Fruit fly (Drosophila melanogaster) whole organism, embryonic: ENCODE results near the gene CG5568.

ENCODE experiments used
- CG12071 ChIP-seq: fragments of 200-800 bp; sonication (Bioruptor generic); optimal IDR thresholded peaks from 3 replicates; lab custom pipeline; 2018; ENCODE audit warnings: missing biosample characterization, mild to moderate bottlenecking, missing genetic modification characterization
- CG12299 ChIP-seq: fragments of 200-800 bp; sonication (Bioruptor generic); optimal IDR thresholded peaks from 2 replicates; lab custom pipeline; 2018; ENCODE audit warnings: missing biosample characterization, mild to moderate bottlenecking, missing genetic modification characterization
- CG1233 ChIP-seq: fragments of 200-800 bp; sonication (Bioruptor generic); optimal IDR thresholded peaks from 4 replicates; lab custom pipeline; 2018; ENCODE audit warnings: missing biosample characterization, mild to moderate bottlenecking, missing genetic modification characterization
- CG12769 ChIP-seq: fragments of 200-800 bp; sonication (Bioruptor generic); optimal IDR thresholded peaks from 2 replicates; lab custom pipeline; 2019; ENCODE audit warnings: missing biosample characterization, mild to moderate bottlenecking, missing genetic modification characterization, moderate library complexity
- CG2875 ChIP-seq: fragments of 200-800 bp; sonication (Bioruptor generic); optimal IDR thresholded peaks from 2 replicates; lab custom pipeline; 2017; ENCODE audit warnings: missing biosample characterization, mild to moderate bottlenecking, missing genetic modification characterization, missing genetic modification reagents
- CG30020 ChIP-seq: fragments of 200-800 bp; optimal IDR thresholded peaks from 2 replicates; lab custom pipeline; 2019; ENCODE audit warnings: missing biosample characterization, mild to moderate bottlenecking, missing genetic modification characterization, moderate library complexity
- CG34376 ChIP-seq: fragments of 200-800 bp; sonication (Bioruptor generic); optimal IDR thresholded peaks from 2 replicates; lab custom pipeline; 2018; ENCODE audit warnings: missing biosample characterization, mild to moderate bottlenecking, missing genetic modification characterization
- CG42726 ChIP-seq: fragments of 200-800 bp; sonication (Bioruptor generic); IDR thresholded peaks from 2 replicates; pipeline ENCODE4 v1.3.6; 2022; ENCODE audit warnings: missing biosample characterization, missing genetic modification characterization; ENCODE audit not compliant: partially characterized antibody
- CG4360 ChIP-seq: fragments of 200-800 bp; sonication (Bioruptor generic); IDR thresholded peaks from 2 replicates; pipeline ENCODE4 v1.3.6; 2022; ENCODE audit warnings: missing biosample characterization, missing genetic modification characterization
- CG4820 ChIP-seq: fragments of 200-800 bp; sonication (Bioruptor generic); optimal IDR thresholded peaks from 3 replicates; lab custom pipeline; 2016; ENCODE audit warnings: missing biosample characterization, missing genetic modification characterization
- CG6813 ChIP-seq: fragments of 200-800 bp; sonication (Bioruptor generic); optimal IDR thresholded peaks from 2 replicates; lab custom pipeline; 2017; ENCODE audit warnings: missing biosample characterization, missing genetic modification characterization, mild to moderate bottlenecking, moderate library complexity, missing genetic modification reagents
- CG6854 ChIP-seq: fragments of 200-800 bp; sonication (Bioruptor generic); optimal IDR thresholded peaks from 3 replicates; lab custom pipeline; 2017; ENCODE audit warnings: missing biosample characterization, mild to moderate bottlenecking, missing genetic modification characterization
- CG8290 ChIP-seq, 3 experiments: fragments of 200-800 bp; sonication (Bioruptor generic); optimal IDR thresholded peaks; 2 replicates each; lab custom pipeline; 2016 to 2019; ENCODE audit warnings: missing biosample characterization in 3 of 3, missing genetic modification characterization in 3 of 3, mild to moderate bottlenecking in 2 of 3, moderate library complexity in 1 of 3
- CoRest ChIP-seq: fragments of 200-800 bp; sonication (Bioruptor generic); optimal IDR thresholded peaks from 3 replicates; lab custom pipeline; 2018; ENCODE audit warnings: missing biosample characterization, mild to moderate bottlenecking, missing genetic modification characterization, moderate library complexity
- Deaf1 ChIP-seq: fragments of 200-800 bp; optimal IDR thresholded peaks from 3 replicates; lab custom pipeline; 2019; ENCODE audit warnings: missing biosample characterization, mild to moderate bottlenecking, missing genetic modification characterization, moderate library complexity
- Dfd ChIP-seq, 2 experiments: fragments of >200 bp; optimal IDR thresholded peaks; 2 replicates each; lab custom pipeline; 2017; ENCODE audit warnings: missing biosample characterization in 2 of 2, missing genetic modification characterization in 2 of 2
- E2f1 ChIP-seq: fragments of 200-800 bp; sonication (Bioruptor generic); IDR thresholded peaks from 2 replicates; pipeline ENCODE4 v1.3.6; 2022; ENCODE audit warnings: missing biosample characterization, missing genetic modification characterization
- GATAe ChIP-seq: fragments of 200-800 bp; sonication (Bioruptor generic); conservative IDR thresholded peaks from 2 replicates; pipeline ENCODE4 v1.3.6; 2022; ENCODE audit warnings: missing biosample characterization, missing genetic modification characterization
- HHEX ChIP-seq: fragments of 200-800 bp; sonication (Bioruptor generic); optimal IDR thresholded peaks from 3 replicates; lab custom pipeline; 2017; ENCODE audit warnings: missing biosample characterization, mild to moderate bottlenecking, missing genetic modification characterization, missing genetic modification reagents
- Hr51 ChIP-seq, 2 experiments: fragments of 200-800 bp; sonication (Bioruptor generic); optimal IDR thresholded peaks; 2 replicates in 1 of 2; 3 replicates in 1 of 2; lab custom pipeline; 2016 to 2018; ENCODE audit warnings: missing biosample characterization in 2 of 2, missing genetic modification characterization in 2 of 2, mild to moderate bottlenecking in 1 of 2, moderate library complexity in 1 of 2
- Med ChIP-seq: fragments of 200-800 bp; sonication (Bioruptor generic); peaks from one replicate; lab custom pipeline; 2016; ENCODE audit warnings: missing biosample characterization, missing genetic modification characterization, mild to moderate bottlenecking, inconsistent platforms, moderate library complexity
- Sox100B ChIP-seq: fragments of 200-800 bp; sonication (Bioruptor generic); optimal IDR thresholded peaks from 3 replicates; lab custom pipeline; 2018; ENCODE audit warnings: missing biosample characterization, mild to moderate bottlenecking, missing genetic modification characterization
- Vsx1 ChIP-seq: fragments of 200-800 bp; sonication (Bioruptor generic); optimal IDR thresholded peaks from 2 replicates; lab custom pipeline; 2017; ENCODE audit warnings: missing biosample characterization, mild to moderate bottlenecking, missing genetic modification characterization, missing genetic modification reagents
- Xrp1 ChIP-seq: fragments of 200-800 bp; sonication (Bioruptor generic); IDR thresholded peaks from 2 replicates; pipeline ENCODE4 v1.3.6; 2022; ENCODE audit warnings: missing biosample characterization, missing genetic modification characterization
- ash1 ChIP-seq: fragments of 200-800 bp; sonication (Bioruptor generic); optimal IDR thresholded peaks from 2 replicates; lab custom pipeline; 2018; ENCODE audit warnings: missing biosample characterization, mild to moderate bottlenecking, missing genetic modification characterization
- chinmo ChIP-seq: fragments of 200-800 bp; sonication (Bioruptor generic); IDR thresholded peaks from 4 replicates; pipeline ENCODE4 v1.3.6; 2022; ENCODE audit warnings: missing biosample characterization, missing genetic modification characterization; ENCODE audit not compliant: partially characterized antibody
- crol ChIP-seq: fragments of 200-800 bp; sonication (Bioruptor generic); IDR thresholded peaks from 2 replicates; pipeline ENCODE4 v1.3.6; 2022; ENCODE audit warnings: missing biosample characterization, missing genetic modification characterization
- dm ChIP-seq: fragments of 200-800 bp; sonication (Bioruptor generic); optimal IDR thresholded peaks from 3 replicates; lab custom pipeline; 2016; ENCODE audit warnings: missing biosample characterization, missing genetic modification characterization
- exex ChIP-seq: fragments of 200-800 bp; sonication (Bioruptor generic); optimal IDR thresholded peaks from 4 replicates; lab custom pipeline; 2018; ENCODE audit warnings: missing biosample characterization, mild to moderate bottlenecking, missing genetic modification characterization, moderate library complexity
- gcm ChIP-seq: fragments of 200-800 bp; sonication (Bioruptor generic); optimal IDR thresholded peaks from 2 replicates; lab custom pipeline; 2019; ENCODE audit warnings: missing biosample characterization, mild to moderate bottlenecking, missing genetic modification characterization, moderate library complexity
- gem ChIP-seq: fragments of 200-800 bp; sonication (Bioruptor generic); optimal IDR thresholded peaks from 2 replicates; lab custom pipeline; 2019; ENCODE audit warnings: missing biosample characterization, mild to moderate bottlenecking, missing genetic modification characterization, moderate library complexity
- grn ChIP-seq: fragments of 200-800 bp; sonication (Bioruptor generic); optimal IDR thresholded peaks from 3 replicates; lab custom pipeline; 2017; ENCODE audit warnings: missing biosample characterization, missing genetic modification characterization
- gsb-n ChIP-seq: fragments of 200-800 bp; sonication (Bioruptor generic); optimal IDR thresholded peaks from 3 replicates; lab custom pipeline; 2018; ENCODE audit warnings: missing biosample characterization, mild to moderate bottlenecking, missing genetic modification characterization
- hkb ChIP-seq, 2 experiments: fragments of 200-800 bp in 1 of 2; fragments of >200 bp in 1 of 2; sonication (Bioruptor generic) in 1 of 2; IDR thresholded peaks in 1 of 2; optimal IDR thresholded peaks in 1 of 2; 2 replicates each; pipeline versions ENCODE4 v1.3.6 to Lab custom; 2017 to 2022; ENCODE audit warnings: missing biosample characterization in 1 of 2, missing genetic modification characterization in 1 of 2
- kay ChIP-seq: fragments of 200-800 bp; sonication (Bioruptor generic); optimal IDR thresholded peaks from 2 replicates; lab custom pipeline; 2016; ENCODE audit warnings: missing biosample characterization, missing genetic modification characterization
- lmd ChIP-seq: fragments of 200-800 bp; sonication (Bioruptor generic); IDR thresholded peaks from 2 replicates; pipeline ENCODE4 v1.3.6; 2022; ENCODE audit warnings: missing biosample characterization, missing genetic modification characterization
- mirr ChIP-seq: fragments of 200-800 bp; sonication (Bioruptor generic); optimal IDR thresholded peaks from 3 replicates; lab custom pipeline; 2018; ENCODE audit warnings: missing biosample characterization, mild to moderate bottlenecking, missing genetic modification characterization
- pros ChIP-seq: fragments of 200-800 bp; sonication (Bioruptor generic); optimal IDR thresholded peaks from 3 replicates; lab custom pipeline; 2019; ENCODE audit warnings: missing biosample characterization, mild to moderate bottlenecking, missing genetic modification characterization, moderate library complexity
- repo ChIP-seq: fragments of 200-800 bp; sonication (Bioruptor generic); optimal IDR thresholded peaks from 2 replicates; lab custom pipeline; 2016; ENCODE audit warnings: missing biosample characterization, missing genetic modification characterization
- row ChIP-seq: fragments of 200-800 bp; sonication (Bioruptor generic); IDR thresholded peaks from 3 replicates; pipeline ENCODE4 v1.3.6; 2022; ENCODE audit warnings: missing biosample characterization, missing genetic modification characterization
- run ChIP-seq: fragments of 200-800 bp; sonication (Bioruptor generic); optimal IDR thresholded peaks from 3 replicates; lab custom pipeline; 2018; ENCODE audit warnings: missing biosample characterization, mild to moderate bottlenecking, missing genetic modification characterization
- sna ChIP-seq: fragments of 200-800 bp; sonication (Bioruptor generic); IDR thresholded peaks from 2 replicates; pipeline ENCODE4 v1.3.6; 2022; ENCODE audit warnings: missing biosample characterization, missing genetic modification characterization; ENCODE audit not compliant: partially characterized antibody
- sob ChIP-seq: fragments of 200-800 bp; sonication (Bioruptor generic); IDR thresholded peaks from 2 replicates; pipeline ENCODE4 v1.3.6; 2022; ENCODE audit warnings: missing biosample characterization, missing genetic modification characterization
- sqz ChIP-seq: fragments of 200-800 bp; sonication (Bioruptor generic); optimal IDR thresholded peaks from 3 replicates; lab custom pipeline; 2018; ENCODE audit warnings: missing biosample characterization, mild to moderate bottlenecking, missing genetic modification characterization
- sug ChIP-seq: fragments of 200-800 bp; optimal IDR thresholded peaks from 2 replicates; lab custom pipeline; 2019; ENCODE audit warnings: missing biosample characterization, mild to moderate bottlenecking, missing genetic modification characterization, moderate library complexity
- wek ChIP-seq: fragments of 200-800 bp; sonication (Bioruptor generic); optimal IDR thresholded peaks from 3 replicates; lab custom pipeline; 2018; ENCODE audit warnings: missing biosample characterization, mild to moderate bottlenecking, missing genetic modification characterization, moderate library complexity
- z ChIP-seq: fragments of 200-800 bp; sonication (Bioruptor generic); IDR thresholded peaks from 3 replicates; pipeline ENCODE4 v1.3.6; 2022; ENCODE audit warnings: missing biosample characterization, missing genetic modification characterization

Gene CG5568

dm6 chr3L:5922005-5922685, 50.8 kb downstream of the CG5568 start, which contains the start of gene CG32407 (continued):
- TF ChIP-seq CG34376 (GFP tag; lab: Kevin White, UChicago) (peak; percentile 30), grn (GFP tag; lab: Kevin White, UChicago) (peak; percentile 37), GATAe (GFP tag; lab: Robert Waterston, UW) (peak; percentile 60), lmd (no peak), HHEX (peak; percentile 23), dm (peak; percentile 4), run (tag; lab: Kevin White, UChicago) (peak; percentile 58), CG1233 (GFP tag; lab: Kevin White, UChicago) (no peak), CG30020 (tag; lab: Kevin White, UChicago) (no peak), CG6813 (peak; percentile 2), gem (peak; percentile 6), CG4360 (GFP tag; lab: Robert Waterston, UW) (0 out of 2 replicates have a peak, but pooled peaks have one; percentile 9), CG12299 (tag; lab: Kevin White, UChicago) (no peak), CG12769 (peak; percentile 45), exex (tag; lab: Kevin White, UChicago) (peak; percentile 58), Med (GFP tag; lab: Kevin White, UChicago) (peak; percentile 47), row (GFP tag; lab: Robert Waterston, UW) (peak; percentile 23; the same call in 1 of the 3 replicates), Dfd (GFP tag; optimal IDR thresholded peaks at IDR 0.05; lab: Kevin White, UChicago) (no peak), z (peak; percentile 85), Sox100B (peak; percentile 4), gcm (GFP tag; lab: Kevin White, UChicago) (peak; percentile 94), gsb-n (tag; lab: Kevin White, UChicago) (no peak), sna (GFP tag; lab: Robert Waterston, UW) (0 out of 2 replicates have a peak, but pooled peaks have one; percentile 45), CG6854 (GFP tag; lab: Kevin White, UChicago) (no peak), hkb (optimal IDR thresholded peaks at IDR 0.05; lab: Kevin White, UChicago) (no peak), hkb (GFP tag; IDR thresholded peaks at IDR 0.05; lab: Robert Waterston, UW) (peak; percentile 13; the same call in 1 of the 2 replicates), CG12071 (GFP tag; lab: Kevin White, UChicago) (peak; percentile 9), sob (GFP tag; lab: Robert Waterston, UW) (0 out of 2 replicates have a peak, but pooled peaks have one; percentile 9), wek (GFP tag; lab: Kevin White, UChicago) (peak; percentile 27), CG2875 (GFP tag; lab: Kevin White, UChicago) (peak; percentile 25), pros (GFP tag; lab: Kevin White, UChicago) (peak; percentile 65), Deaf1 (tag; lab: Kevin White, UChicago) (peak; percentile 40), Hr51 (GFP tag; optimal IDR thresholded peaks at IDR 0.05; lab: Kevin White, UChicago) (peak in 1 of 2 experiments; percentile 2), CG4820 (GFP tag; lab: Kevin White, UChicago) (peak; percentile 42), kay (GFP tag; lab: Kevin White, UChicago) (peak; percentile 62), sug (peak; percentile 97), CoRest (tag; lab: Kevin White, UChicago) (no peak), repo (GFP tag; lab: Kevin White, UChicago) (peak; percentile 2), E2f1 (GFP tag; lab: Robert Waterston, UW) (0 out of 2 replicates have a peak, but pooled peaks have one; percentile 23), crol (GFP tag; lab: Robert Waterston, UW) (peak; percentile 96), Xrp1 (GFP tag; lab: Robert Waterston, UW) (0 out of 2 replicates have a peak, but pooled peaks have one; percentile 20), chinmo (GFP tag; lab: Robert Waterston, UW) (peak; percentile 88; the same call in 3 of the 4 replicates), ash1 (no peak), sqz (GFP tag; lab: Kevin White, UChicago) (peak; percentile 4), CG8290 (GFP tag; optimal IDR thresholded peaks at IDR 0.05; lab: Kevin White, UChicago) (no peak), CG8290 (tag; optimal IDR thresholded peaks at IDR 0.05; lab: Kevin White, UChicago) (peak in 1 of 2 experiments; percentile 3), CG42726 (GFP tag; lab: Robert Waterston, UW) (no peak), mirr (GFP tag; lab: Kevin White, UChicago) (peak; percentile 53), Vsx1 (GFP tag; lab: Kevin White, UChicago) (peak; percentile 72)
